Fruit fly (Drosophila melanogaster): ENCODE data around the gene dind.
A peak's percentile ranks its signal among the peaks of the same experiment; 100 is the strongest.

Gene dind

DNA sequence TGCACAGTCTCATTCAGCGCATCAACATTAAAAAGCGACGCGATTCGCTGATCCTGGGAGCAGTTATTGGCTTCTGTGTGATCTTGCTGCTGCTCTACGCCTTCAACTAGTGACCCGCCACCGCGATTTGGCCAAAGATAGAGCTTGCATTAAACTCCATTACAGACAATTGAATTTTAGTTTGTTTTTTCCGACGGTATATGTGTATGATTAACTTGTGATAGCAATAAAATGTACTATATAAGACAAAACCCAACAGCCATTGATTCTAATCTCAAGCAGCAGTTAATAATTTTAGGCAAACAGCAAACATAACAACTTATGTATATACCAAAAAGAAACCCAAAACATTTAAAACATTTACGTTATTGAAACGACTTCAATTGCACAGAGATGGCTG, 12.3 kb downstream of the dind start, which contains the start of gene CG31231:
Gene CG31231, plus strand, starts transcription at position 301 of the 400 bp plus-strand sequence.
- no peak for TF ChIP-seq CG11617 (GFP tag; optimal IDR thresholded peaks at IDR 0.05)
- no peak for TF ChIP-seq pad (GFP tag; optimal IDR thresholded peaks at IDR 0.05)
- no peak for TF ChIP-seq kay (GFP tag; ENCODE audit: borderline replicate concordance)
- TF ChIP-seq CG7045 (GFP tag; optimal IDR thresholded peaks at IDR 0.05): no peak
- no peak for TF ChIP-seq cic (GFP tag; optimal IDR thresholded peaks at IDR 0.05)

dm6 chr3R:18663525-18663924, 13.8 kb downstream of the dind start, which contains the start of the genes Cpsf73 and Gos28:
Gene Cpsf73, minus strand, starts transcription at chr3R:18663552.
Gene Gos28, plus strand, starts transcription at chr3R:18663738.
- TF ChIP-seq Crg-1 (GFP tag; optimal IDR thresholded peaks at IDR 0.05) (peak; percentile 41), CG12768 (GFP tag; optimal IDR thresholded peaks at IDR 0.05) (no peak), CG7101 (tag; optimal IDR thresholded peaks at IDR 0.05) (peak; percentile 37), CG33017 (tag; optimal IDR thresholded peaks at IDR 0.05) (no peak), toe (GFP tag; optimal IDR thresholded peaks at IDR 0.05) (no peak), kay (GFP tag; ENCODE audit: borderline replicate concordance) (no peak), CG11617 (GFP tag; optimal IDR thresholded peaks at IDR 0.05) (peak; percentile 24), Mnt (GFP tag; optimal IDR thresholded peaks at IDR 0.05) (peak; percentile 5), pad (GFP tag; optimal IDR thresholded peaks at IDR 0.05) (no peak), CG5204 (GFP tag; optimal IDR thresholded peaks at IDR 0.05) (no peak), Hr96 (GFP tag; optimal IDR thresholded peaks at IDR 0.05) (no peak), CG7045 (GFP tag; optimal IDR thresholded peaks at IDR 0.05) (no peak), CG14711 (tag; optimal IDR thresholded peaks at IDR 0.05) (peak; percentile 37), Clk (GFP tag; optimal IDR thresholded peaks at IDR 0.05) (no peak), bab1 (GFP tag; optimal IDR thresholded peaks at IDR 0.05) (peak; percentile 26), tj (GFP tag; optimal IDR thresholded peaks at IDR 0.05) (no peak), cnc (optimal IDR thresholded peaks at IDR 0.05) (no peak), CG1620 (GFP tag; optimal IDR thresholded peaks at IDR 0.05) (no peak), ovo (GFP tag; optimal IDR thresholded peaks at IDR 0.05) (no peak), cic (GFP tag; optimal IDR thresholded peaks at IDR 0.05) (no peak)

dm6 chr3R:18658945-18659642, 18.2 kb downstream of the dind start, which contains the start of the genes CG31224 and CstF64:
Gene CG31224, minus strand, starts transcription at chr3R:18659309.
Gene CstF64, plus strand, starts transcription at chr3R:18659618.
- TF ChIP-seq CG33017 (tag; optimal IDR thresholded peaks at IDR 0.05) (peak; percentile 67), kay (GFP tag; ENCODE audit: borderline replicate concordance) (no peak), CG7101 (tag; optimal IDR thresholded peaks at IDR 0.05) (peak; percentile 85), bab1 (GFP tag; optimal IDR thresholded peaks at IDR 0.05) (peak; percentile 82), Clk (GFP tag; optimal IDR thresholded peaks at IDR 0.05) (peak; percentile 84), Hr96 (GFP tag; optimal IDR thresholded peaks at IDR 0.05) (peak; percentile 91), CG11617 (GFP tag; optimal IDR thresholded peaks at IDR 0.05) (peak; percentile 82), Mnt (GFP tag; optimal IDR thresholded peaks at IDR 0.05) (peak; percentile 86), CG5204 (GFP tag; optimal IDR thresholded peaks at IDR 0.05) (peak; percentile 93), pad (GFP tag; optimal IDR thresholded peaks at IDR 0.05) (peak; percentile 84), CG14711 (tag; optimal IDR thresholded peaks at IDR 0.05) (peak; percentile 79), cic (GFP tag; optimal IDR thresholded peaks at IDR 0.05) (peak; percentile 58), CG7045 (GFP tag; optimal IDR thresholded peaks at IDR 0.05) (peak; percentile 79), cnc (optimal IDR thresholded peaks at IDR 0.05) (no peak), Crg-1 (GFP tag; optimal IDR thresholded peaks at IDR 0.05) (peak; percentile 93), CG12768 (GFP tag; optimal IDR thresholded peaks at IDR 0.05) (peak; percentile 89), CG1620 (GFP tag; optimal IDR thresholded peaks at IDR 0.05) (peak; percentile 94), ovo (GFP tag; optimal IDR thresholded peaks at IDR 0.05) (peak; percentile 83), tj (GFP tag; optimal IDR thresholded peaks at IDR 0.05) (peak; percentile 62), toe (GFP tag; optimal IDR thresholded peaks at IDR 0.05) (peak; percentile 94)

dm6 chr3R:18658380-18658944, 18.9 kb downstream of the dind start:
- no peak for TF ChIP-seq cnc (optimal IDR thresholded peaks at IDR 0.05)
- no peak for TF ChIP-seq CG12768 (GFP tag; optimal IDR thresholded peaks at IDR 0.05)
- no peak for TF ChIP-seq Hr96 (GFP tag; optimal IDR thresholded peaks at IDR 0.05)
- TF ChIP-seq ovo (GFP tag; optimal IDR thresholded peaks at IDR 0.05): no peak
- TF ChIP-seq Mnt (GFP tag; optimal IDR thresholded peaks at IDR 0.05): no peak
- no peak for TF ChIP-seq toe (GFP tag; optimal IDR thresholded peaks at IDR 0.05)
- TF ChIP-seq Clk (GFP tag; optimal IDR thresholded peaks at IDR 0.05): no peak
- TF ChIP-seq Crg-1 (GFP tag; optimal IDR thresholded peaks at IDR 0.05): no peak
- no peak for TF ChIP-seq tj (GFP tag; optimal IDR thresholded peaks at IDR 0.05)
- no peak for TF ChIP-seq cic (GFP tag; optimal IDR thresholded peaks at IDR 0.05)
- TF ChIP-seq CG14711 (tag; optimal IDR thresholded peaks at IDR 0.05): no peak
- no peak for TF ChIP-seq pad (GFP tag; optimal IDR thresholded peaks at IDR 0.05)
- TF ChIP-seq kay (GFP tag; ENCODE audit: borderline replicate concordance): no peak

DNA sequence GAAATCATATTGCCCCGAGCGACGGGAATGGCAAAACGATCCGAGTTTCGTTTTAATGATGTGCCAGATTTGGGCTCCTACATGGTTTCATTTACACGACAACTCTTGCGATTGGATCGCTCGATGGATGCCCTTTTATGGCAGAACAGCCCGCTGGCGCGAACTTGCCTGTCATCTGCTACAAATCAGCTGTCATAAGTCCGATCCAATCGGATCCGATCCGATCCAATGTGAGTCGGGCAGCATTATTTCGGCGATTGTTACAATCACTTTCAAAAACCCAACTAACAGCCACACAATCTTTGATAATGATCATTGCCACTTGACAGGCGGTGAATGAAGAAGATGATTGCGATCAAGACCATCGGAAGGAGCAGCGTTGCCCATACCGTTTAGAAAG, 33.7 kb downstream of the dind start:
- TF ChIP-seq Hr96 (GFP tag; optimal IDR thresholded peaks at IDR 0.05) (no peak), Crg-1 (GFP tag; optimal IDR thresholded peaks at IDR 0.05) (no peak), CG7045 (GFP tag; optimal IDR thresholded peaks at IDR 0.05) (no peak), kay (GFP tag; ENCODE audit: borderline replicate concordance) (no peak), CG11617 (GFP tag; optimal IDR thresholded peaks at IDR 0.05) (no peak), CG1620 (GFP tag; optimal IDR thresholded peaks at IDR 0.05) (no peak), cic (GFP tag; optimal IDR thresholded peaks at IDR 0.05) (no peak), CG33017 (tag; optimal IDR thresholded peaks at IDR 0.05) (no peak), bab1 (GFP tag; optimal IDR thresholded peaks at IDR 0.05) (no peak), pad (GFP tag; optimal IDR thresholded peaks at IDR 0.05) (no peak), CG14711 (tag; optimal IDR thresholded peaks at IDR 0.05) (no peak), CG7101 (tag; optimal IDR thresholded peaks at IDR 0.05) (no peak), Mnt (GFP tag; optimal IDR thresholded peaks at IDR 0.05) (no peak), ovo (GFP tag; optimal IDR thresholded peaks at IDR 0.05) (no peak), tj (GFP tag; optimal IDR thresholded peaks at IDR 0.05) (no peak), CG5204 (GFP tag; optimal IDR thresholded peaks at IDR 0.05) (no peak), CG12768 (GFP tag; optimal IDR thresholded peaks at IDR 0.05) (no peak), cnc (optimal IDR thresholded peaks at IDR 0.05) (no peak), Clk (GFP tag; optimal IDR thresholded peaks at IDR 0.05) (no peak), toe (GFP tag; optimal IDR thresholded peaks at IDR 0.05) (no peak)
